Worm (Caenorhabditis elegans): ENCODE data around the gene srt-4.

ce11 chrV:2577603-2578002, at the start of gene srt-4:
- TF ChIP-seq ama-1 (optimal IDR thresholded peaks at IDR 0.05) (no peak), ahr-1 (tag; optimal IDR thresholded peaks at IDR 0.05) (no peak), npax-4 (tag; optimal IDR thresholded peaks at IDR 0.05) (no peak), ceh-31 (tag; optimal IDR thresholded peaks at IDR 0.05) (no peak), pros-1 (tag; optimal IDR thresholded peaks at IDR 0.05) (no peak), nhr-232 (tag; optimal IDR thresholded peaks at IDR 0.05) (no peak), sox-4 (tag; optimal IDR thresholded peaks at IDR 0.05) (no peak), zip-5 (tag; optimal IDR thresholded peaks at IDR 0.05) (no peak), ceh-18 (tag; optimal IDR thresholded peaks at IDR 0.05) (no peak)

Data from whole organism, late embryonic.